Worm (Caenorhabditis elegans) whole organism, late embryonic: ENCODE data around the gene mlc-2.

ENCODE experiments used
- ceh-6 ChIP-seq: fragments of 200-800 bp; sonication (Bioruptor generic); optimal IDR thresholded peaks from 2 replicates; lab custom pipeline; 2018; ENCODE audit warnings: mild to moderate bottlenecking, missing genetic modification characterization, missing compliant biosample characterization
- pha-4 ChIP-seq: fragments of 150-350 bp; optimal IDR thresholded peaks from 2 replicates; lab custom pipeline; 2018; ENCODE audit warnings: missing biosample characterization, missing genetic modification reagents, missing genetic modification characterization
- unc-42 ChIP-seq: sonication (generic microtip); optimal IDR thresholded peaks from 2 replicates; lab custom pipeline; 2016; ENCODE audit warnings: missing genotype, missing genetic modification characterization, missing compliant biosample characterization

- TF ChIP-seq ceh-6 (GFP tag; lab: Kevin White, UChicago), result no peak
- no peak for TF ChIP-seq unc-42
- no peak for TF ChIP-seq pha-4
Measured at ce11 chrX:17502246-17502645, 45.9 kb upstream of the mlc-2 start.
